Fruit fly (Drosophila melanogaster) whole organism, embryonic: ENCODE results near the gene CG42299.

Source experiments
- ATbp ChIP-seq: fragments of 200-800 bp; sonication (Bioruptor generic); optimal IDR thresholded peaks from 2 replicates; lab custom pipeline; 2017; ENCODE audit warnings: missing biosample characterization, mild to moderate bottlenecking, missing genetic modification characterization, missing genetic modification reagents
- Aef1 ChIP-seq: fragments of 200-800 bp; sonication (Bioruptor generic); IDR thresholded peaks from 3 replicates; pipeline ENCODE4 v1.3.6; 2022; ENCODE audit warnings: missing biosample characterization, missing genetic modification characterization
- CG11093 ChIP-seq: fragments of 200-800 bp; sonication (Bioruptor generic); IDR thresholded peaks from 3 replicates; pipeline ENCODE4 v1.3.6; 2022; ENCODE audit warnings: missing biosample characterization, missing genetic modification characterization
- CG12071 ChIP-seq: fragments of 200-800 bp; sonication (Bioruptor generic); optimal IDR thresholded peaks from 3 replicates; lab custom pipeline; 2018; ENCODE audit warnings: missing biosample characterization, mild to moderate bottlenecking, missing genetic modification characterization
- CG14014 ChIP-seq: fragments of 200-800 bp; sonication (Bioruptor generic); IDR thresholded peaks from 2 replicates; pipeline ENCODE4 v1.3.6; 2022; ENCODE audit warnings: missing biosample characterization, missing genetic modification characterization
- CG14050 ChIP-seq: fragments of 200-800 bp; sonication (Bioruptor generic); IDR thresholded peaks from 3 replicates; pipeline ENCODE4 v1.3.6; 2022; ENCODE audit warnings: missing biosample characterization, missing genetic modification characterization
- CG14710 ChIP-seq: fragments of 200-800 bp; sonication (Bioruptor generic); optimal IDR thresholded peaks from 3 replicates; lab custom pipeline; 2019; ENCODE audit warnings: missing biosample characterization, mild to moderate bottlenecking, missing genetic modification characterization, moderate library complexity
- CG1529 ChIP-seq: fragments of 200-800 bp; sonication (Bioruptor generic); optimal IDR thresholded peaks from 3 replicates; lab custom pipeline; 2018; ENCODE audit warnings: missing biosample characterization, missing genetic modification characterization
- CG15479 ChIP-seq: fragments of 200-800 bp; sonication (Bioruptor generic); optimal IDR thresholded peaks from 3 replicates; lab custom pipeline; 2019; ENCODE audit warnings: missing biosample characterization, mild to moderate bottlenecking, missing genetic modification characterization, moderate library complexity
- CG17829 ChIP-seq: fragments of 200-800 bp; optimal IDR thresholded peaks from 2 replicates; lab custom pipeline; 2019; ENCODE audit warnings: missing biosample characterization, mild to moderate bottlenecking, missing genetic modification characterization, moderate library complexity
- CG31441 ChIP-seq: fragments of 200-800 bp; sonication (Bioruptor generic); IDR thresholded peaks from 2 replicates; pipeline ENCODE4 v1.3.6; 2022; ENCODE audit warnings: missing biosample characterization, missing genetic modification characterization
- CG4617 ChIP-seq: fragments of 200-800 bp; sonication (Bioruptor generic); optimal IDR thresholded peaks from 3 replicates; lab custom pipeline; 2016; ENCODE audit warnings: missing biosample characterization, missing genetic modification characterization, borderline replicate concordance
- CG4730 ChIP-seq: fragments of 200-800 bp; sonication (Bioruptor generic); IDR thresholded peaks from 2 replicates; pipeline ENCODE4 v1.3.6; 2022; ENCODE audit warnings: missing biosample characterization, missing genetic modification characterization
- CG7786 ChIP-seq: fragments of 200-800 bp; sonication (Bioruptor generic); optimal IDR thresholded peaks from 2 replicates; lab custom pipeline; 2016; ENCODE audit warnings: missing biosample characterization, missing genetic modification characterization
- CG8089 ChIP-seq: fragments of 200-800 bp; sonication (Bioruptor generic); optimal IDR thresholded peaks from 3 replicates; lab custom pipeline; 2016; ENCODE audit warnings: missing biosample characterization, missing genetic modification characterization
- CG8281 ChIP-seq: fragments of 200-800 bp; sonication (Bioruptor generic); optimal IDR thresholded peaks from 2 replicates; lab custom pipeline; 2018; ENCODE audit warnings: missing biosample characterization, mild to moderate bottlenecking, missing genetic modification characterization, moderate library complexity
- CG8359 ChIP-seq: fragments of 200-800 bp; sonication (Bioruptor generic); optimal IDR thresholded peaks from 2 replicates; lab custom pipeline; 2017; ENCODE audit warnings: missing biosample characterization, mild to moderate bottlenecking, missing genetic modification characterization, borderline replicate concordance
- CG9727 ChIP-seq: fragments of 200-800 bp; sonication (Bioruptor generic); optimal IDR thresholded peaks from 3 replicates; lab custom pipeline; 2017; ENCODE audit warnings: missing biosample characterization, mild to moderate bottlenecking, missing genetic modification characterization
- E2f2 ChIP-seq: fragments of 200-800 bp; sonication (Bioruptor generic); IDR thresholded peaks from 2 replicates; pipeline ENCODE4 v1.3.6; 2022; ENCODE audit warnings: missing biosample characterization, missing genetic modification characterization
- ERR ChIP-seq: fragments of 200-800 bp; sonication (Bioruptor generic); optimal IDR thresholded peaks from 2 replicates; lab custom pipeline; 2016; ENCODE audit warnings: missing biosample characterization, missing genetic modification characterization
- H2.0 ChIP-seq: fragments of 200-800 bp; sonication (Bioruptor generic); IDR thresholded peaks from 2 replicates; pipeline ENCODE4 v1.3.6; 2022; ENCODE audit warnings: missing biosample characterization, missing genetic modification characterization
- Hand ChIP-seq: fragments of 200-800 bp; sonication (Bioruptor generic); optimal IDR thresholded peaks from 2 replicates; lab custom pipeline; 2017; ENCODE audit warnings: mild to moderate bottlenecking, missing biosample characterization, missing genetic modification reagents, missing genetic modification characterization
- HmgD ChIP-seq: fragments of 200-800 bp; sonication (Bioruptor generic); optimal IDR thresholded peaks from 3 replicates; lab custom pipeline; 2016; ENCODE audit warnings: missing biosample characterization, missing genetic modification characterization
- HmgZ ChIP-seq: fragments of 200-800 bp; sonication (Bioruptor generic); optimal IDR thresholded peaks from 2 replicates; lab custom pipeline; 2018; ENCODE audit warnings: missing biosample characterization, mild to moderate bottlenecking, missing genetic modification characterization
- Hr39 ChIP-seq: fragments of >200 bp; optimal IDR thresholded peaks from 2 replicates; lab custom pipeline; 2017
- Lim3 ChIP-seq: fragments of 200-800 bp; sonication (Bioruptor generic); IDR thresholded peaks from 2 replicates; pipeline ENCODE4 v1.3.6; 2022; ENCODE audit warnings: missing biosample characterization, missing genetic modification characterization
- NC2α ChIP-seq: fragments of 200-800 bp; sonication (Bioruptor generic); optimal IDR thresholded peaks from 2 replicates; lab custom pipeline; 2016; ENCODE audit warnings: missing biosample characterization, missing genetic modification characterization
- Nf-YA ChIP-seq: fragments of 200-800 bp; sonication (Bioruptor generic); IDR thresholded peaks from 2 replicates; pipeline ENCODE4 v1.3.6; 2022; ENCODE audit warnings: missing biosample characterization, missing genetic modification characterization
- Stat92E ChIP-seq, 3 experiments: fragments of >200 bp in 2 of 3; fragments of 200-800 bp in 1 of 3; sonication (Bioruptor generic) in 1 of 3; optimal IDR thresholded peaks; 2 replicates each; lab custom pipeline; 2017 to 2019; ENCODE audit warnings: missing biosample characterization in 3 of 3, missing genetic modification characterization in 3 of 3, mild to moderate bottlenecking in 1 of 3, moderate library complexity in 1 of 3
- YL-1 ChIP-seq: fragments of 200-800 bp; sonication (Bioruptor generic); optimal IDR thresholded peaks from 3 replicates; lab custom pipeline; 2017; ENCODE audit warnings: missing biosample characterization, mild to moderate bottlenecking, missing genetic modification characterization
- az2 ChIP-seq: fragments of 200-800 bp; sonication (Bioruptor generic); optimal IDR thresholded peaks from 3 replicates; lab custom pipeline; 2016; ENCODE audit warnings: missing biosample characterization, missing genetic modification characterization
- bigmax ChIP-seq: fragments of 200-800 bp; sonication (Bioruptor generic); optimal IDR thresholded peaks from 2 replicates; lab custom pipeline; 2018; ENCODE audit warnings: missing biosample characterization, mild to moderate bottlenecking, missing genetic modification characterization
- chif ChIP-seq, 2 experiments: fragments of 200-800 bp; sonication (Bioruptor generic); optimal IDR thresholded peaks; 3 replicates each; lab custom pipeline; 2016; ENCODE audit warnings: missing biosample characterization in 2 of 2, missing genetic modification characterization in 2 of 2
- esg ChIP-seq: fragments of 200-800 bp; sonication (Bioruptor generic); conservative IDR thresholded peaks from 2 replicates; pipeline ENCODE4 v1.3.6; 2022; ENCODE audit warnings: missing biosample characterization, missing genetic modification characterization
- gem ChIP-seq: fragments of 200-800 bp; sonication (Bioruptor generic); optimal IDR thresholded peaks from 2 replicates; lab custom pipeline; 2019; ENCODE audit warnings: missing biosample characterization, mild to moderate bottlenecking, missing genetic modification characterization, moderate library complexity
- gfzf ChIP-seq: fragments of 200-800 bp; sonication (Bioruptor generic); optimal IDR thresholded peaks from 2 replicates; lab custom pipeline; 2016; ENCODE audit warnings: missing biosample characterization, mild to moderate bottlenecking, missing genetic modification characterization, moderate library complexity
- gro ChIP-seq: fragments of 200-800 bp; sonication (Bioruptor generic); optimal IDR thresholded peaks from 2 replicates; lab custom pipeline; 2016; ENCODE audit warnings: missing biosample characterization, missing genetic modification characterization
- hbn ChIP-seq: fragments of 200-800 bp; sonication (Bioruptor generic); IDR thresholded peaks from 2 replicates; pipeline ENCODE4 v1.3.6; 2022; ENCODE audit warnings: missing biosample characterization, missing genetic modification characterization; ENCODE audit not compliant: partially characterized antibody
- jumu ChIP-seq: fragments of 200-800 bp; sonication (Bioruptor generic); optimal IDR thresholded peaks from 3 replicates; lab custom pipeline; 2016; ENCODE audit warnings: missing biosample characterization, missing genetic modification characterization
- lola ChIP-seq, 3 experiments: fragments of >200 bp in 2 of 3; fragments of 200-800 bp in 1 of 3; sonication (Bioruptor generic) in 1 of 3; optimal IDR thresholded peaks; 2 replicates each; lab custom pipeline; 2017 to 2019; ENCODE audit warnings: missing biosample characterization in 3 of 3, missing genetic modification characterization in 3 of 3, mild to moderate bottlenecking in 1 of 3, moderate library complexity in 1 of 3
- nmo ChIP-seq: fragments of 200-800 bp; sonication (Bioruptor generic); optimal IDR thresholded peaks from 2 replicates; lab custom pipeline; 2018; ENCODE audit warnings: missing biosample characterization, mild to moderate bottlenecking, missing genetic modification characterization, moderate library complexity
- p53 ChIP-seq: fragments of 200-800 bp; sonication (Bioruptor generic); optimal IDR thresholded peaks from 2 replicates; lab custom pipeline; 2016; ENCODE audit warnings: missing biosample characterization, missing genetic modification characterization
- pfk ChIP-seq: fragments of 200-800 bp; sonication (Bioruptor generic); optimal IDR thresholded peaks from 2 replicates; lab custom pipeline; 2018; ENCODE audit warnings: missing biosample characterization, mild to moderate bottlenecking, missing genetic modification characterization, moderate library complexity
- run ChIP-seq: fragments of 200-800 bp; sonication (Bioruptor generic); optimal IDR thresholded peaks from 3 replicates; lab custom pipeline; 2018; ENCODE audit warnings: missing biosample characterization, mild to moderate bottlenecking, missing genetic modification characterization
- salm ChIP-seq: fragments of 200-800 bp; sonication (Bioruptor generic); optimal IDR thresholded peaks from 2 replicates; lab custom pipeline; 2018; ENCODE audit warnings: missing biosample characterization, mild to moderate bottlenecking, missing genetic modification characterization
- scrt ChIP-seq: fragments of 200-800 bp; sonication (Bioruptor generic); optimal IDR thresholded peaks from 2 replicates; lab custom pipeline; 2018; ENCODE audit warnings: missing biosample characterization, mild to moderate bottlenecking, missing genetic modification characterization, moderate library complexity
- so ChIP-seq: fragments of 200-800 bp; sonication (Bioruptor generic); IDR thresholded peaks from 3 replicates; pipeline ENCODE4 v1.3.6; 2022; ENCODE audit warnings: missing biosample characterization, missing genetic modification characterization
- sob ChIP-seq: fragments of 200-800 bp; sonication (Bioruptor generic); IDR thresholded peaks from 2 replicates; pipeline ENCODE4 v1.3.6; 2022; ENCODE audit warnings: missing biosample characterization, missing genetic modification characterization
- stc ChIP-seq: fragments of 200-800 bp; sonication (Bioruptor generic); IDR thresholded peaks from 2 replicates; pipeline ENCODE4 v1.3.6; 2022; ENCODE audit warnings: missing biosample characterization, missing genetic modification characterization
- sug ChIP-seq: fragments of 200-800 bp; optimal IDR thresholded peaks from 2 replicates; lab custom pipeline; 2019; ENCODE audit warnings: missing biosample characterization, mild to moderate bottlenecking, missing genetic modification characterization, moderate library complexity
- ttk ChIP-seq: fragments of 200-800 bp; sonication (Bioruptor generic); IDR thresholded peaks from 2 replicates; pipeline ENCODE4 v2.1.2; 2022; ENCODE audit warnings: missing biosample characterization, missing genetic modification characterization
- vfl ChIP-seq: fragments of 200-800 bp; sonication (Bioruptor generic); optimal IDR thresholded peaks from 2 replicates; lab custom pipeline; 2016; ENCODE audit warnings: missing biosample characterization, missing genetic modification characterization

The CG42299 gene

DNA sequence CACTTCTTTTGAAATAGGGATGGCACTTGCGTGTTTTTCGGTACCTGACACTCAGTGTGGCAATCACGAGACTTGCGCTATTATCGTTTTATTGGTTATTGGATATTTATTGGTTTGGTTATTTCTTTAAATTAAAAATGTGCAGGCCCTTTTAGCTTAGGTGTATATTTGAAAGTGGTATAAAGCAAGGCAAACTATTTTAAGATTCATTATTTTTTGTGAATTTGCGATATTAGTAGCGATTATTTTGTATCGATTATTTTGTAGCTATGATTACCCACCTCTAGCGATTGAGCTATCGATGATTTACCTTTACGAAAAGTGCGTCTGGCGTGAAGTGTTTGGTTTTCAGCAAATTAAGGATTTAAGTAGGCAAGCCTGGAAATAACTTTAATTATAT, 7.4 kb upstream of the CG42299 start, which contains the start of the genes CG9215 and CG8097 (continued):
- TF ChIP-seq run (no peak), esg (GFP tag; lab: Robert Waterston, UW) (no peak), scrt (GFP tag; lab: Kevin White, UChicago) (no peak), YL-1 (peak; percentile 64), HmgZ (peak; percentile 44), CG15479 (GFP tag; lab: Kevin White, UChicago) (peak; percentile 9), hbn (peak; percentile 97), pfk (GFP tag; lab: Kevin White, UChicago) (no peak), CG4730 (no peak), stc (GFP tag; lab: Robert Waterston, UW) (no peak), CG14050 (no peak), CG9727 (GFP tag; lab: Kevin White, UChicago) (peak; percentile 36), ERR (GFP tag; lab: Kevin White, UChicago) (no peak), ATbp (GFP tag; lab: Kevin White, UChicago) (no peak), Hand (GFP tag; lab: Kevin White, UChicago) (no peak), HmgD (peak; percentile 14), CG17829 (tag; lab: Kevin White, UChicago) (peak; percentile 55), sug (tag; lab: Kevin White, UChicago) (peak; percentile 71), CG14710 (tag; lab: Kevin White, UChicago) (peak; percentile 78), CG4617 (GFP tag; lab: Kevin White, UChicago) (peak; percentile 39), CG8089 (GFP tag; lab: Kevin White, UChicago) (no peak), Stat92E (GFP tag; optimal IDR thresholded peaks at IDR 0.05; lab: Kevin White, UChicago) (peak in 1 of 3 experiments; percentile 36), CG11093 (GFP tag; lab: Robert Waterston, UW) (no peak), salm (tag; lab: Kevin White, UChicago) (no peak), jumu (GFP tag; lab: Kevin White, UChicago) (peak; percentile 5), CG7786 (GFP tag; lab: Kevin White, UChicago) (peak; percentile 41), ttk (GFP tag; lab: Robert Waterston, UW) (no peak), CG8281 (tag; lab: Kevin White, UChicago) (no peak), gfzf (GFP tag; lab: Kevin White, UChicago) (peak; percentile 36), E2f2 (GFP tag; lab: Robert Waterston, UW) (peak; percentile 64), Hr39 (no peak), gro (peak; percentile 20), nmo (peak; percentile 61), NC2α (GFP tag; lab: Kevin White, UChicago) (no peak), p53 (GFP tag; lab: Kevin White, UChicago) (no peak), chif (GFP tag; optimal IDR thresholded peaks at IDR 0.05; lab: Kevin White, UChicago) (peak in 1 of 2 experiments; percentile 5), so (GFP tag; lab: Robert Waterston, UW) (no peak), CG1529 (GFP tag; lab: Kevin White, UChicago) (no peak), Aef1 (GFP tag; lab: Robert Waterston, UW) (no peak), lola (GFP tag; optimal IDR thresholded peaks at IDR 0.05; lab: Kevin White, UChicago) (peak in 1 of 3 experiments; percentile 34), Nf-YA (no peak), CG8359 (GFP tag; lab: Kevin White, UChicago) (no peak), CG31441 (GFP tag; lab: Robert Waterston, UW) (no peak), sob (GFP tag; lab: Robert Waterston, UW) (no peak; the same call in 1 of the 2 replicates), CG12071 (GFP tag; lab: Kevin White, UChicago) (no peak), Lim3 (GFP tag; lab: Robert Waterston, UW) (no peak), gem (tag; lab: Kevin White, UChicago) (no peak), az2 (GFP tag; lab: Kevin White, UChicago) (peak; percentile 18), vfl (GFP tag; lab: Kevin White, UChicago) (peak; percentile 43), H2.0 (GFP tag; lab: Robert Waterston, UW) (no peak), bigmax (GFP tag; lab: Kevin White, UChicago) (no peak), CG14014 (GFP tag; lab: Robert Waterston, UW) (no peak)
